Worm (Caenorhabditis elegans) whole organism, midembryonic: ENCODE data around the gene fbxa-220.

Experiments used
- T22C8.4 ChIP-seq: fragments of 200-800 bp; sonication (Bioruptor generic); IDR thresholded peaks from 2 replicates; pipeline ENCODE4 v1.3.6; 2022; ENCODE audit warnings: missing genetic modification characterization, missing compliant biosample characterization
- cog-1 ChIP-seq: sonication (generic microtip); optimal IDR thresholded peaks from 2 replicates; lab custom pipeline; 2016; ENCODE audit warnings: missing genetic modification characterization, missing compliant biosample characterization
- flt-1 ChIP-seq: fragments of 200-800 bp; sonication (Bioruptor generic); IDR thresholded peaks from 2 replicates; pipeline ENCODE4 v1.3.6; 2022; ENCODE audit warnings: missing genetic modification characterization, missing compliant biosample characterization
- klf-2 ChIP-seq: fragments of 200-800 bp; sonication (Bioruptor generic); conservative IDR thresholded peaks from 2 replicates; pipeline ENCODE4 v1.3.6; 2022; ENCODE audit warnings: missing genetic modification reagents, missing genetic modification characterization, missing compliant biosample characterization
- med-1 ChIP-seq: sonication (generic microtip); optimal IDR thresholded peaks from 2 replicates; lab custom pipeline; 2017; ENCODE audit warnings: missing genetic modification characterization, mild to moderate bottlenecking, missing compliant biosample characterization, antibody characterized with exemption, missing genetic modification reagents; ENCODE audit not compliant: insufficient read depth
- ref-1 ChIP-seq: fragments of 200-800 bp; sonication (Bioruptor generic); conservative IDR thresholded peaks from 2 replicates; pipeline ENCODE4 v1.3.6; 2022; ENCODE audit warnings: missing genetic modification reagents, missing genetic modification characterization, missing compliant biosample characterization
- tab-1 ChIP-seq: fragments of 200-800 bp; sonication (Bioruptor generic); IDR thresholded peaks from 2 replicates; pipeline ENCODE4 v1.3.6; 2022; ENCODE audit warnings: missing genetic modification characterization, missing compliant biosample characterization
- ztf-23 ChIP-seq: fragments of 200-800 bp; sonication (Bioruptor generic); IDR thresholded peaks from 2 replicates; pipeline ENCODE4 v1.3.6; 2022; ENCODE audit warnings: missing genetic modification reagents, missing genetic modification characterization, missing compliant biosample characterization
- ztf-29 ChIP-seq: fragments of 200-800 bp; sonication (Bioruptor generic); IDR thresholded peaks from 2 replicates; pipeline ENCODE4 v1.3.6; 2022; ENCODE audit warnings: missing genetic modification reagents, missing genetic modification characterization, missing compliant biosample characterization

Gene fbxa-220

ce11 chrIII:11444796-11445386, 39.1 kb downstream of the fbxa-220 start:
- TF ChIP-seq ref-1, result no peak
- TF ChIP-seq flt-1 (GFP tag; lab: Robert Waterston, UW), result no peak
- TF ChIP-seq klf-2 (GFP tag; lab: Robert Waterston, UW), result no peak
- no peak for TF ChIP-seq med-1
- no peak for TF ChIP-seq ztf-29 (GFP tag; lab: Robert Waterston, UW)

ce11 chrIII:11443408-11443994, 40.5 kb downstream of the fbxa-220 start:
- TF ChIP-seq klf-2 (GFP tag; lab: Robert Waterston, UW) (no peak), ztf-29 (GFP tag; lab: Robert Waterston, UW) (no peak), cog-1 (tag; lab: Kevin White, UChicago) (no peak), ztf-23 (GFP tag; lab: Robert Waterston, UW) (no peak), ref-1 (no peak), med-1 (no peak), flt-1 (GFP tag; lab: Robert Waterston, UW) (no peak), T22C8.4 (GFP tag; lab: Robert Waterston, UW) (no peak), tab-1 (GFP tag; lab: Robert Waterston, UW) (no peak)

- TF ChIP-seq flt-1 (GFP tag; lab: Robert Waterston, UW), result no peak
- no peak for TF ChIP-seq med-1
- TF ChIP-seq tab-1 (GFP tag; lab: Robert Waterston, UW), result no peak
- no peak for TF ChIP-seq ztf-29 (GFP tag; lab: Robert Waterston, UW)
- TF ChIP-seq T22C8.4 (GFP tag; lab: Robert Waterston, UW), result no peak
- no peak for TF ChIP-seq ref-1
- TF ChIP-seq klf-2 (GFP tag; lab: Robert Waterston, UW), result no peak
- TF ChIP-seq ztf-23 (GFP tag; lab: Robert Waterston, UW), result no peak
- TF ChIP-seq cog-1 (tag; lab: Kevin White, UChicago), result no peak
These were observed 41.4 kb downstream of the fbxa-220 start, which contains the start of gene sbp-1 for ce11 chrIII:11442556-11442955. TSS of gene sbp-1 (minus strand) at chrIII:11442566.

- TF ChIP-seq klf-2 (GFP tag; lab: Robert Waterston, UW), result 0 out of 2 replicates have a peak, but pooled peaks have one; percentile 39
- peak; percentile 33; the same call in 1 of the 2 replicates for TF ChIP-seq ztf-29 (GFP tag; lab: Robert Waterston, UW)
These were observed 49.1 kb downstream of the fbxa-220 start for ce11 chrIII:11434864-11435263.
